Worm (Caenorhabditis elegans) whole organism, late embryonic: Measurements from ENCODE around the gene acr-21.
"Not testable (repeated sequence)": the region's sequence is repeated elsewhere in the genome, so short reads cannot be mapped to it uniquely, and the experiment has no call there.

Source experiments
- C08G9.2 ChIP-seq: sonication (generic microtip); optimal IDR thresholded peaks from 2 replicates; lab custom pipeline; 2016; ENCODE audit warnings: mild to moderate bottlenecking, missing genetic modification characterization, moderate library complexity, missing compliant biosample characterization
- F13H6.1 ChIP-seq: sonication (generic microtip); optimal IDR thresholded peaks from 2 replicates; lab custom pipeline; 2016; ENCODE audit warnings: missing genetic modification characterization, missing compliant biosample characterization
- ahr-1 ChIP-seq: sonication (generic microtip); optimal IDR thresholded peaks from 2 replicates; lab custom pipeline; 2016; ENCODE audit warnings: missing genetic modification characterization, missing compliant biosample characterization
- ceh-14 ChIP-seq: sonication (generic microtip); optimal IDR thresholded peaks from 2 replicates; lab custom pipeline; 2016; ENCODE audit warnings: missing genotype, missing genetic modification characterization, missing compliant biosample characterization
- ceh-18 ChIP-seq: sonication (generic microtip); optimal IDR thresholded peaks from 2 replicates; lab custom pipeline; 2016; ENCODE audit warnings: missing genetic modification characterization, missing compliant biosample characterization
- ceh-19 ChIP-seq: fragments of 200-800 bp; sonication (Bioruptor generic); optimal IDR thresholded peaks from 2 replicates; lab custom pipeline; 2018; ENCODE audit warnings: mild to moderate bottlenecking, missing genetic modification characterization, missing compliant biosample characterization
- ceh-2 ChIP-seq: sonication (generic microtip); optimal IDR thresholded peaks from 2 replicates; lab custom pipeline; 2016; ENCODE audit warnings: missing genotype, missing genetic modification characterization, missing compliant biosample characterization
- ceh-30 ChIP-seq: fragments of 150-350 bp; optimal IDR thresholded peaks from 2 replicates; lab custom pipeline; 2014; ENCODE audit warnings: missing biosample characterization, missing genetic modification characterization
- ceh-31 ChIP-seq: sonication (generic microtip); optimal IDR thresholded peaks from 2 replicates; lab custom pipeline; 2016; ENCODE audit warnings: missing genetic modification characterization, missing compliant biosample characterization
- ceh-34 ChIP-seq: sonication (generic microtip); optimal IDR thresholded peaks from 2 replicates; lab custom pipeline; 2016; ENCODE audit warnings: mild to moderate bottlenecking, missing genetic modification characterization, missing compliant biosample characterization
- ceh-48 ChIP-seq: sonication (generic microtip); optimal IDR thresholded peaks from 2 replicates; lab custom pipeline; 2016; ENCODE audit warnings: missing genetic modification characterization, inconsistent platforms, missing compliant biosample characterization
- ceh-6 ChIP-seq: fragments of 200-800 bp; sonication (Bioruptor generic); optimal IDR thresholded peaks from 2 replicates; lab custom pipeline; 2018; ENCODE audit warnings: mild to moderate bottlenecking, missing genetic modification characterization, missing compliant biosample characterization
- dmd-4 ChIP-seq: sonication (generic microtip); optimal IDR thresholded peaks from 2 replicates; lab custom pipeline; 2016; ENCODE audit warnings: borderline replicate concordance, missing genetic modification characterization, missing compliant biosample characterization
- dve-1 ChIP-seq: sonication (generic microtip); optimal IDR thresholded peaks from 2 replicates; lab custom pipeline; 2017; ENCODE audit warnings: antibody characterized with exemption, mild to moderate bottlenecking, missing genetic modification characterization, missing compliant biosample characterization
- ets-4 ChIP-seq: sonication (generic microtip); optimal IDR thresholded peaks from 2 replicates; lab custom pipeline; 2016; ENCODE audit warnings: missing genetic modification characterization, missing compliant biosample characterization
- eyg-1 ChIP-seq: sonication (generic microtip); optimal IDR thresholded peaks from 2 replicates; lab custom pipeline; 2016; ENCODE audit warnings: missing genotype, missing genetic modification characterization, missing compliant biosample characterization
- fax-1 ChIP-seq: sonication (generic microtip); optimal IDR thresholded peaks from 2 replicates; lab custom pipeline; 2016; ENCODE audit warnings: missing genotype, missing genetic modification characterization, missing compliant biosample characterization
- fkh-6 ChIP-seq: sonication (generic microtip); optimal IDR thresholded peaks from 2 replicates; lab custom pipeline; 2016; ENCODE audit warnings: missing genetic modification characterization, missing compliant biosample characterization
- gmeb-2 ChIP-seq: sonication (generic microtip); optimal IDR thresholded peaks from 2 replicates; lab custom pipeline; 2016; ENCODE audit warnings: missing genetic modification characterization, inconsistent platforms, missing compliant biosample characterization
- hlh-30 ChIP-seq: sonication (generic microtip); optimal IDR thresholded peaks from 2 replicates; lab custom pipeline; 2017; ENCODE audit warnings: antibody characterized with exemption, missing genetic modification characterization, missing compliant biosample characterization; ENCODE audit not compliant: insufficient read depth
- hlh-6 ChIP-seq: sonication (generic microtip); optimal IDR thresholded peaks from 2 replicates; lab custom pipeline; 2016; ENCODE audit warnings: missing genotype, missing genetic modification characterization, missing compliant biosample characterization
- hlh-8 ChIP-seq: sonication (generic microtip); optimal IDR thresholded peaks from 2 replicates; lab custom pipeline; 2016; ENCODE audit warnings: missing genotype, missing genetic modification characterization, missing compliant biosample characterization
- lim-6 ChIP-seq: sonication (generic microtip); optimal IDR thresholded peaks from 2 replicates; lab custom pipeline; 2016; ENCODE audit warnings: missing genetic modification characterization, missing compliant biosample characterization
- mec-3 ChIP-seq: sonication (generic microtip); optimal IDR thresholded peaks from 2 replicates; lab custom pipeline; 2016; ENCODE audit warnings: borderline replicate concordance, missing genetic modification characterization, missing compliant biosample characterization
- nhr-232 ChIP-seq: sonication (generic microtip); optimal IDR thresholded peaks from 2 replicates; lab custom pipeline; 2016; ENCODE audit warnings: missing genetic modification characterization, missing compliant biosample characterization
- npax-4 ChIP-seq: sonication (generic microtip); optimal IDR thresholded peaks from 2 replicates; lab custom pipeline; 2016; ENCODE audit warnings: missing genetic modification characterization, missing compliant biosample characterization
- pag-3 ChIP-seq: sonication (generic microtip); optimal IDR thresholded peaks from 2 replicates; lab custom pipeline; 2016; ENCODE audit warnings: missing compliant biosample characterization, missing genetic modification characterization, borderline replicate concordance
- pha-2 ChIP-seq: sonication (generic microtip); optimal IDR thresholded peaks from 2 replicates; lab custom pipeline; 2017; ENCODE audit warnings: mild to moderate bottlenecking, missing genetic modification characterization, missing compliant biosample characterization
- pqm-1 ChIP-seq: sonication (generic microtip); optimal IDR thresholded peaks from 2 replicates; lab custom pipeline; 2016; ENCODE audit warnings: missing genetic modification characterization, missing compliant biosample characterization
- pros-1 ChIP-seq: fragments of 150-350 bp; optimal IDR thresholded peaks from 2 replicates; lab custom pipeline; 2014; ENCODE audit warnings: missing biosample characterization, missing genetic modification reagents, missing genetic modification characterization
- ref-2 ChIP-seq: sonication (generic microtip); optimal IDR thresholded peaks from 2 replicates; lab custom pipeline; 2016; ENCODE audit warnings: missing genetic modification characterization, missing compliant biosample characterization
- rnt-1 ChIP-seq: sonication (generic microtip); optimal IDR thresholded peaks from 2 replicates; lab custom pipeline; 2016; ENCODE audit warnings: missing genetic modification characterization, missing compliant biosample characterization
- sdc-2 ChIP-seq: sonication (generic microtip); optimal IDR thresholded peaks from 2 replicates; lab custom pipeline; 2016; ENCODE audit warnings: missing genotype, missing genetic modification characterization, missing compliant biosample characterization
- sox-2 ChIP-seq: fragments of 200-800 bp; sonication (Bioruptor generic); IDR thresholded peaks from 2 replicates; pipeline ENCODE4 v1.3.6; 2022; ENCODE audit warnings: missing genetic modification reagents, missing genetic modification characterization, missing compliant biosample characterization
- sox-4 ChIP-seq: sonication (generic microtip); optimal IDR thresholded peaks from 2 replicates; lab custom pipeline; 2017; ENCODE audit warnings: mild to moderate bottlenecking, missing genetic modification characterization, inconsistent platforms, missing compliant biosample characterization
- syd-9 ChIP-seq: sonication (generic microtip); optimal IDR thresholded peaks from 2 replicates; lab custom pipeline; 2016; ENCODE audit warnings: mild to moderate bottlenecking, missing genetic modification characterization, moderate library complexity, missing compliant biosample characterization
- tbx-2 ChIP-seq: sonication (generic microtip); optimal IDR thresholded peaks from 2 replicates; lab custom pipeline; 2016; ENCODE audit warnings: missing genetic modification characterization, missing compliant biosample characterization
- tbx-7 ChIP-seq: sonication (generic microtip); optimal IDR thresholded peaks from 2 replicates; lab custom pipeline; 2016; ENCODE audit warnings: missing genotype, missing genetic modification characterization, missing compliant biosample characterization
- ttx-3 ChIP-seq: sonication (generic microtip); optimal IDR thresholded peaks from 2 replicates; lab custom pipeline; 2016; ENCODE audit warnings: missing genetic modification reagents, missing genetic modification characterization, missing compliant biosample characterization
- unc-3 ChIP-seq, 2 experiments: fragments of 200-800 bp in 1 of 2; sonication (Bioruptor generic) in 1 of 2; sonication (generic microtip) in 1 of 2; conservative IDR thresholded peaks in 1 of 2; optimal IDR thresholded peaks in 1 of 2; 2 replicates each; pipeline versions ENCODE4 v1.3.6 to Lab custom; 2016 to 2022; ENCODE audit warnings: missing compliant biosample characterization in 2 of 2, missing genetic modification characterization in 2 of 2, missing genetic modification reagents in 1 of 2
- unc-42 ChIP-seq: sonication (generic microtip); optimal IDR thresholded peaks from 2 replicates; lab custom pipeline; 2016; ENCODE audit warnings: missing genotype, missing genetic modification characterization, missing compliant biosample characterization
- unc-55 ChIP-seq: sonication (generic microtip); optimal IDR thresholded peaks from 2 replicates; lab custom pipeline; 2017; ENCODE audit warnings: missing biosample characterization, missing genetic modification reagents, missing genetic modification characterization
- unc-86 ChIP-seq: sonication (generic microtip); optimal IDR thresholded peaks from 2 replicates; lab custom pipeline; 2016; ENCODE audit warnings: missing genetic modification characterization, missing compliant biosample characterization
- zip-5 ChIP-seq: sonication (generic microtip); optimal IDR thresholded peaks from 2 replicates; lab custom pipeline; 2016; ENCODE audit warnings: missing genetic modification characterization, missing compliant biosample characterization
- ztf-16 ChIP-seq: sonication (generic microtip); optimal IDR thresholded peaks from 2 replicates; lab custom pipeline; 2017; ENCODE audit warnings: missing genetic modification characterization, missing compliant biosample characterization

Gene acr-21

DNA sequence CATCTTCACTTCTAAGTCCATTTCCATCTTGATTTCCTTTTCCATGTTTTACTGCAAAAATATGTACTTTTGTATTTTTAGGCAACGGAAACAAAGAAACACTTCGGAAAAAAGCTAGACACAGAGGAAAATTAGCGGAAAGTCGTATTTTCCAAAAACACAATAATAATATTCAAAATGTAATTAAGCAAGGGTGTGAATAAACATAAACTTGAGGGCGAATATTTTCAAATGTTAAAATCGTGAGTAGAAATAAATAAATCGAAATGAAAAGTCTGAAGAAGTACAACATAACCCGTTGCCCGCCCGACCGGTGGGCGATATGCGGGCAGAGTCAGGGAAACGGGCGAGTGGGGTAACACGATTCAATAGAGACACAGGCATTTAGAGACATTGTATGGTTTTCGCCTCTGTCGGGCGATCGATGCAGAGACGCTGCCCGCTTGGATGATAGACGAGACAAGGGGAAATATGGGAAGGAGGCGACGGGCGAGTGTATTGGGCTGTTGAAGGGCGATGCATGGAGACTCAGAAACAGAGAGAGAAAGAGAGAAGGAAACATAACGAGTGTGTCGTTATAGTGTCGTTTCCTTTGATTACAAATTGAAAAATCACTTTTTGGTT, 44.6 kb upstream of the acr-21 start, which contains the start of gene C09E7.4 (continued):
- peak; percentile 64 for TF ChIP-seq ceh-2 (tag; lab: Kevin White, UChicago)
- peak; percentile 94 for TF ChIP-seq unc-55 (GFP tag; lab: Kevin White, UChicago)
- peak; percentile 69 for TF ChIP-seq ceh-14
- TF ChIP-seq ceh-30 (tag; lab: Kevin White, UChicago): no peak
- peak; percentile 55 for TF ChIP-seq syd-9 (tag; lab: Kevin White, UChicago)
- no peak for TF ChIP-seq ztf-16 (tag; lab: Kevin White, UChicago)
- TF ChIP-seq unc-42 (tag; lab: Kevin White, UChicago): peak; percentile 68
- TF ChIP-seq ceh-31 (tag; lab: Kevin White, UChicago): peak; percentile 84
- no peak for TF ChIP-seq ceh-6 (GFP tag; lab: Kevin White, UChicago)
- no peak for TF ChIP-seq ceh-18
- TF ChIP-seq pqm-1 (tag; lab: Kevin White, UChicago): no peak
- no peak for TF ChIP-seq gmeb-2
- TF ChIP-seq ceh-48 (tag; lab: Kevin White, UChicago): peak; percentile 76
- TF ChIP-seq ets-4 (tag; lab: Kevin White, UChicago): peak; percentile 16
- TF ChIP-seq zip-5 (tag; lab: Kevin White, UChicago): no peak
- no peak for TF ChIP-seq pha-2
- no peak for TF ChIP-seq hlh-30 (tag; lab: Kevin White, UChicago)
- TF ChIP-seq tbx-2 (tag; lab: Kevin White, UChicago): peak; percentile 84
- peak; percentile 72 for TF ChIP-seq hlh-6
- TF ChIP-seq pros-1: peak; percentile 18
- TF ChIP-seq ceh-19 (GFP tag; lab: Kevin White, UChicago): no peak
- TF ChIP-seq dmd-4: peak; percentile 30
- TF ChIP-seq eyg-1 (tag; lab: Kevin White, UChicago): no peak
- TF ChIP-seq mec-3 (tag; lab: Kevin White, UChicago): peak; percentile 36
- no peak for TF ChIP-seq dve-1
- no peak for TF ChIP-seq unc-86 (tag; lab: Kevin White, UChicago)
- TF ChIP-seq ttx-3 (tag; lab: Kevin White, UChicago): no peak
- no peak for TF ChIP-seq npax-4 (tag; lab: Kevin White, UChicago)
- TF ChIP-seq fax-1: no peak
- TF ChIP-seq sox-4: peak; percentile 29

DNA sequence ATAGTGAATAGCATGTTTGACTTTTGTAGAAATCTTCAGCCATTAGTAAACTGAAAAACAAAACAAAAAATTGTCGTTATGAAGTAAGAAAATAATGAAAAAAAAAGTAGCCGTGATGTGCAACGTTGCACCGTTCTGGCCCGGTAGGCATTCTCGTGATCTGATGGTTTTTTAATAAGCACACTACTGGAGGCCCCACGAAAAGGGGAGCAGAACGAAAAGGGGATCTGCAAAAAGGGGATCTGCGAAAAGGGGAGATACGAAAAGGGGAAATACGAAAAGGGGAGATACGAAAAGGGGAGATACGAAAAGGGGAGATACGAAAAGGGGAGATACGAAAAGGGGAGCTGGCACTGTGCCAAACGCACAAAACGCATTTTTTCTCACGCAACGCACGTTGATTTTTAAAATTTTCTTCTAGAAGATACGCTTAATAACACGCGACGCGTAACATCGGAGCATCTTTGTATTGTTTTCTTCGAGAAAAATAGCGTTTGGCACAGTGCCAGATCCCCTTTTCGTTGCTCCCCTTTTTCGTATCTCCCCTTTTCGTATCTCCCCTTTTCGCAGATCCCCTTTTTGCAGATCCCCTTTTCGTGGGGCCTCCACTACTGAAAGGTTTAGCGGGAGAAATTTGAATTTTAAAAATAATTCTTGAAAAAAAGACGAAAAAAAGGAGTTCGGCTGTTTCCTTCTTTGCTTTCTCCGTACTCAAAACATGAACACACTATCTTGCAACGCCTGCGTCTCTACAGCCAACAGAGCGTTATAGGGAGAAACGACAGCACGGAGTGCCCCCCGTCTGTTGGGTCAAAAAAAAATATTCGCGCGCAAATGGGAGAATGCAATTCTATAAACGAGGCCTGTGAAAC, 30.3 kb upstream of the acr-21 start, which contains the start of gene C09E7.7:
Gene C09E7.7 (minus strand): TSS at position 57 of the 872 bp plus-strand sequence.
- TF ChIP-seq ceh-14: peak; percentile 87
- TF ChIP-seq lim-6: peak; percentile 67
- peak; percentile 11 for TF ChIP-seq nhr-232
- TF ChIP-seq ceh-31 (tag; lab: Kevin White, UChicago): peak; percentile 97
- peak; percentile 52 for TF ChIP-seq ceh-19 (GFP tag; lab: Kevin White, UChicago)
- TF ChIP-seq gmeb-2: peak; percentile 12
- TF ChIP-seq pha-2: peak; percentile 49
- peak; percentile 37 for TF ChIP-seq syd-9 (tag; lab: Kevin White, UChicago)
- TF ChIP-seq ztf-16 (tag; lab: Kevin White, UChicago): peak; percentile 54
- TF ChIP-seq F13H6.1 (tag; lab: Kevin White, UChicago): peak; percentile 75
- TF ChIP-seq sox-2 (GFP tag; lab: Robert Waterston, UW): 0 out of 2 replicates have a peak, but pooled peaks have one; percentile 38
- peak; percentile 45 for TF ChIP-seq sdc-2 (tag; lab: Kevin White, UChicago)
- TF ChIP-seq dmd-4: peak; percentile 81
- peak; percentile 69 for TF ChIP-seq hlh-8 (tag; lab: Kevin White, UChicago)
- peak; percentile 91 for TF ChIP-seq ref-2 (tag; lab: Kevin White, UChicago)
- peak; percentile 77 for TF ChIP-seq ahr-1
- TF ChIP-seq hlh-6: peak; percentile 72
- TF ChIP-seq mec-3 (tag; lab: Kevin White, UChicago): peak; percentile 92
- TF ChIP-seq npax-4 (tag; lab: Kevin White, UChicago): peak; percentile 4
- TF ChIP-seq ceh-34 (tag; lab: Kevin White, UChicago): peak; percentile 80
- peak; percentile 31 for TF ChIP-seq ttx-3 (tag; lab: Kevin White, UChicago)
- peak; percentile 67 for TF ChIP-seq fkh-6 (tag; lab: Kevin White, UChicago)
- not testable (repeated sequence) for TF ChIP-seq unc-3 (GFP tag; conservative IDR thresholded peaks at IDR 0.05; lab: Robert Waterston, UW)
- peak; percentile 65 for TF ChIP-seq unc-3 (tag; optimal IDR thresholded peaks at IDR 0.05; lab: Kevin White, UChicago)
- TF ChIP-seq ceh-6 (GFP tag; lab: Kevin White, UChicago): peak; percentile 9
- TF ChIP-seq C08G9.2 (tag; lab: Kevin White, UChicago): peak; percentile 90
- peak; percentile 87 for TF ChIP-seq rnt-1 (tag; lab: Kevin White, UChicago)
- peak; percentile 52 for TF ChIP-seq unc-42 (tag; lab: Kevin White, UChicago)
- peak; percentile 62 for TF ChIP-seq ceh-18
- TF ChIP-seq unc-86 (tag; lab: Kevin White, UChicago): peak; percentile 12
- peak; percentile 62 for TF ChIP-seq pqm-1 (tag; lab: Kevin White, UChicago)
- peak; percentile 66 for TF ChIP-seq pag-3 (tag; lab: Kevin White, UChicago)
- TF ChIP-seq ceh-2 (tag; lab: Kevin White, UChicago): peak; percentile 85
- peak; percentile 72 for TF ChIP-seq tbx-7 (tag; lab: Kevin White, UChicago)
